Fruit fly (Drosophila melanogaster): Measurements from ENCODE around the gene Pyroxd1.

Gene Pyroxd1

dm6 chr2L:20120388-20121232 lies 29.4 kb downstream of the Pyroxd1 start (continued):
- peak; percentile 45 for TF ChIP-seq pfk (GFP tag; optimal IDR thresholded peaks at IDR 0.05)
- peak; percentile 70 for TF ChIP-seq lab (GFP tag; optimal IDR thresholded peaks at IDR 0.05)
- peak; percentile 34 for TF ChIP-seq Adf1 (GFP tag; IDR thresholded peaks at IDR 0.05)
- peak; percentile 58 for TF ChIP-seq emc (GFP tag; optimal IDR thresholded peaks at IDR 0.05)
- no peak for TF ChIP-seq pan (optimal IDR thresholded peaks at IDR 0.05)
- TF ChIP-seq pan (GFP tag; optimal IDR thresholded peaks at IDR 0.05 in 1 of 2, IDR thresholded peaks at IDR 0.05 in 1 of 2): peak in 1 of 2 experiments; percentile 86
- TF ChIP-seq lola (GFP tag; optimal IDR thresholded peaks at IDR 0.05): peak in 1 of 3 experiments; percentile 70
- TF ChIP-seq gcm2 (GFP tag; optimal IDR thresholded peaks at IDR 0.05): peak; percentile 88
- peak; percentile 87 for TF ChIP-seq CG11398 (GFP tag; optimal IDR thresholded peaks at IDR 0.05)
- TF ChIP-seq pum (GFP tag; optimal IDR thresholded peaks at IDR 0.05): peak; percentile 96
- TF ChIP-seq CG4424 (GFP tag; optimal IDR thresholded peaks at IDR 0.05): peak; percentile 80
- TF ChIP-seq CG30403 (GFP tag; optimal IDR thresholded peaks at IDR 0.05): peak; percentile 94
- TF ChIP-seq ato (GFP tag; IDR thresholded peaks at IDR 0.05; ENCODE audit: partially characterized antibody): peak; percentile 73
- no peak for TF ChIP-seq Eip74EF (GFP tag; optimal IDR thresholded peaks at IDR 0.05)
- TF ChIP-seq Hr3 (GFP tag; optimal IDR thresholded peaks at IDR 0.05): peak; percentile 92
- TF ChIP-seq CG31224 (GFP tag; IDR thresholded peaks at IDR 0.05): peak; percentile 47
- TF ChIP-seq CG6854 (GFP tag; optimal IDR thresholded peaks at IDR 0.05): no peak
- TF ChIP-seq lilli (GFP tag; optimal IDR thresholded peaks at IDR 0.05): peak; percentile 93
- peak; percentile 84; the same call in 2 of the 3 replicates for TF ChIP-seq croc (GFP tag; conservative IDR thresholded peaks at IDR 0.05)
- no peak for TF ChIP-seq Sin3A (optimal IDR thresholded peaks at IDR 0.05)
- TF ChIP-seq CG17802 (tag; optimal IDR thresholded peaks at IDR 0.05): peak; percentile 72
- TF ChIP-seq CG17829 (tag; optimal IDR thresholded peaks at IDR 0.05): peak; percentile 87
- TF ChIP-seq BtbVII (GFP tag; optimal IDR thresholded peaks at IDR 0.05): peak; percentile 36
- TF ChIP-seq Pdp1 (GFP tag; optimal IDR thresholded peaks at IDR 0.05): peak; percentile 82 to 92
- peak; percentile 97 for TF ChIP-seq CG9932 (GFP tag; IDR thresholded peaks at IDR 0.05)
- peak; percentile 81 for TF ChIP-seq Meics (GFP tag; optimal IDR thresholded peaks at IDR 0.05)
- TF ChIP-seq Kr (GFP tag; optimal IDR thresholded peaks at IDR 0.05): no peak
- peak; percentile 93 for TF ChIP-seq jumu (GFP tag; optimal IDR thresholded peaks at IDR 0.05)
- TF ChIP-seq CG14050 (GFP tag; IDR thresholded peaks at IDR 0.05): peak; percentile 79
- peak; percentile 92 for TF ChIP-seq CG3726 (GFP tag; IDR thresholded peaks at IDR 0.05)
- TF ChIP-seq CG1529 (GFP tag; optimal IDR thresholded peaks at IDR 0.05): peak; percentile 9
- no peak for TF ChIP-seq Hey (tag; optimal IDR thresholded peaks at IDR 0.05)
- TF ChIP-seq lmd (GFP tag; IDR thresholded peaks at IDR 0.05): peak; percentile 96
- TF ChIP-seq knrl (GFP tag; IDR thresholded peaks at IDR 0.05; ENCODE audit: partially characterized antibody): peak; percentile 75
- peak; percentile 95 for TF ChIP-seq CG8089 (GFP tag; optimal IDR thresholded peaks at IDR 0.05)
- peak; percentile 18 for TF ChIP-seq odd (GFP tag; optimal IDR thresholded peaks at IDR 0.05)
- peak; percentile 85 for TF ChIP-seq CG8765 (GFP tag; IDR thresholded peaks at IDR 0.05)
- TF ChIP-seq Ets65A (GFP tag): peak; percentile 100
- TF ChIP-seq CG4820 (GFP tag; optimal IDR thresholded peaks at IDR 0.05): peak; percentile 87
- peak; percentile 77 for TF ChIP-seq klu (GFP tag; IDR thresholded peaks at IDR 0.05)
- TF ChIP-seq CG10462 (GFP tag; optimal IDR thresholded peaks at IDR 0.05): peak; percentile 68
- peak; percentile 91 for TF ChIP-seq CG30431 (GFP tag; optimal IDR thresholded peaks at IDR 0.05)
- TF ChIP-seq CG4730 (GFP tag; IDR thresholded peaks at IDR 0.05): peak; percentile 93
- peak; percentile 75 for TF ChIP-seq Dek (tag; optimal IDR thresholded peaks at IDR 0.05)
- peak; percentile 22 for TF ChIP-seq CG15011 (GFP tag; optimal IDR thresholded peaks at IDR 0.05)
- TF ChIP-seq CG6272 (GFP tag; IDR thresholded peaks at IDR 0.05): peak; percentile 86
- peak; percentile 66 for TF ChIP-seq Blimp-1 (GFP tag; optimal IDR thresholded peaks at IDR 0.05)
- TF ChIP-seq Bdp1 (GFP tag; optimal IDR thresholded peaks at IDR 0.05): peak; percentile 52
- TF ChIP-seq bbx (GFP tag; IDR thresholded peaks at IDR 0.05; ENCODE audit: partially characterized antibody): peak; percentile 59
